Fruit fly (Drosophila melanogaster) whole organism, wandering third instar larva: ENCODE data around the gene CG2258.

Experiments
- Abd-B ChIP-seq: fragments of >200 bp; optimal IDR thresholded peaks from 2 replicates; lab custom pipeline; 2017; ENCODE audit warnings: missing biosample characterization, missing genetic modification characterization
- CG32264 ChIP-seq: fragments of 200-800 bp; sonication (Bioruptor generic); optimal IDR thresholded peaks from 2 replicates; lab custom pipeline; 2016; ENCODE audit warnings: missing biosample characterization, missing genetic modification characterization
- CG9705 ChIP-seq: fragments of 200-800 bp; sonication (Bioruptor generic); optimal IDR thresholded peaks from 2 replicates; lab custom pipeline; 2018; ENCODE audit warnings: missing biosample characterization, mild to moderate bottlenecking, missing genetic modification characterization
- CrebA ChIP-seq: fragments of 200-800 bp; sonication (Bioruptor generic); optimal IDR thresholded peaks from 2 replicates; lab custom pipeline; 2016; ENCODE audit warnings: missing biosample characterization, mild to moderate bottlenecking, missing genetic modification characterization, borderline replicate concordance
- Dfd ChIP-seq: fragments of >200 bp; optimal IDR thresholded peaks from 2 replicates; lab custom pipeline; 2017; ENCODE audit warnings: missing biosample characterization, missing genetic modification characterization
- Dif ChIP-seq: fragments of 200-275, 200-300 bp; sonication (Bioruptor generic); optimal IDR thresholded peaks from 2 replicates; lab custom pipeline; 2018; ENCODE audit warnings: missing biosample characterization, missing genetic modification characterization; ENCODE audit not compliant: partially characterized antibody
- GATAd ChIP-seq: sonication (Bioruptor generic); optimal IDR thresholded peaks from 2 replicates; lab custom pipeline; 2016; ENCODE audit warnings: missing biosample characterization, missing genetic modification characterization
- HLH106 ChIP-seq: fragments of 200-800 bp; optimal IDR thresholded peaks from 3 replicates; lab custom pipeline; 2019; ENCODE audit warnings: missing biosample characterization, mild to moderate bottlenecking, missing genetic modification characterization, moderate library complexity
- Hnf4 ChIP-seq: fragments of 200-800 bp; sonication (Bioruptor generic); optimal IDR thresholded peaks from 2 replicates; lab custom pipeline; 2016; ENCODE audit warnings: missing biosample characterization, mild to moderate bottlenecking, missing genetic modification characterization
- Hr78 ChIP-seq: fragments of >200 bp; optimal IDR thresholded peaks from 2 replicates; lab custom pipeline; 2017; ENCODE audit warnings: missing biosample characterization, missing genetic modification characterization
- Hr83 ChIP-seq: fragments of 200-300 bp; sonication (Bioruptor generic); optimal IDR thresholded peaks from 2 replicates; lab custom pipeline; 2016; ENCODE audit warnings: missing biosample characterization, mild to moderate bottlenecking, missing genetic modification characterization, moderate library complexity; ENCODE audit not compliant: poor library complexity, severe bottlenecking
- Jra ChIP-seq: sonication (Bioruptor generic); optimal IDR thresholded peaks from 2 replicates; lab custom pipeline; 2016; ENCODE audit warnings: missing biosample characterization, missing genetic modification characterization
- Mio ChIP-seq: sonication (Bioruptor generic); optimal IDR thresholded peaks from 2 replicates; lab custom pipeline; 2016; ENCODE audit warnings: missing biosample characterization, missing genetic modification characterization
- Myc ChIP-seq: fragments of >200 bp; optimal IDR thresholded peaks from 2 replicates; lab custom pipeline; 2017
- N ChIP-seq: fragments of >200 bp; optimal IDR thresholded peaks from 2 replicates; lab custom pipeline; 2018; ENCODE audit warnings: missing biosample characterization, missing external identifiers, missing genetic modification characterization
- OdsH ChIP-seq: fragments of 200-800 bp; sonication (Bioruptor generic); optimal IDR thresholded peaks from 2 replicates; lab custom pipeline; 2016; ENCODE audit warnings: missing biosample characterization, mild to moderate bottlenecking, missing genetic modification characterization
- Rel ChIP-seq, 2 experiments: fragments of 200-800 bp; sonication (Bioruptor generic) in 1 of 2; optimal IDR thresholded peaks; 2 replicates in 1 of 2; 3 replicates in 1 of 2; lab custom pipeline; 2016 to 2019; ENCODE audit warnings: mild to moderate bottlenecking in 2 of 2, missing biosample characterization in 2 of 2, missing genetic modification characterization in 2 of 2, moderate library complexity in 1 of 2
- Sp1 ChIP-seq: fragments of 200-800 bp; sonication (Bioruptor generic); optimal IDR thresholded peaks from 3 replicates; lab custom pipeline; 2019; ENCODE audit warnings: missing biosample characterization, mild to moderate bottlenecking, missing genetic modification characterization, moderate library complexity
- Vsx2 ChIP-seq: fragments of 200-300, 225-300 bp; sonication (Bioruptor generic); optimal IDR thresholded peaks from 2 replicates; lab custom pipeline; 2018; ENCODE audit warnings: missing biosample characterization, missing genetic modification characterization; ENCODE audit not compliant: partially characterized antibody
- br ChIP-seq: fragments of 200-800 bp; sonication (Bioruptor generic); optimal IDR thresholded peaks from 2 replicates; lab custom pipeline; 2016; ENCODE audit warnings: missing biosample characterization, missing genetic modification characterization
- brk ChIP-seq: fragments of 200-800 bp; sonication (Bioruptor generic); optimal IDR thresholded peaks from 2 replicates; lab custom pipeline; 2016; ENCODE audit warnings: missing biosample characterization, mild to moderate bottlenecking, missing genetic modification characterization
- dl ChIP-seq, 2 experiments: fragments of 175-275, 200-275 bp in 1 of 2; fragments of 200-275 bp in 1 of 2; sonication (Bioruptor generic); optimal IDR thresholded peaks; lab custom pipeline; 2018; ENCODE audit warnings: mild to moderate bottlenecking in 2 of 2, missing biosample characterization in 2 of 2, missing genetic modification characterization in 2 of 2, moderate library complexity in 2 of 2; ENCODE audit not compliant: partially characterized antibody in 2 of 2, insufficient read depth in 1 of 2
- dmrt93B ChIP-seq: fragments of 200-800 bp; sonication (Bioruptor generic); optimal IDR thresholded peaks from 2 replicates; lab custom pipeline; 2018; ENCODE audit warnings: missing biosample characterization, mild to moderate bottlenecking, missing genetic modification characterization
- dsf ChIP-seq: sonication (Bioruptor generic); optimal IDR thresholded peaks from 2 replicates; lab custom pipeline; 2016; ENCODE audit warnings: missing biosample characterization, missing genetic modification characterization, borderline replicate concordance
- ey ChIP-seq: fragments of 200-800 bp; sonication (Bioruptor generic); optimal IDR thresholded peaks from 2 replicates; lab custom pipeline; 2016; ENCODE audit warnings: missing biosample characterization, missing genetic modification characterization
- foxo ChIP-seq, 2 experiments: fragments of 200-800 bp; sonication (Bioruptor generic); optimal IDR thresholded peaks; 2 replicates in 1 of 2; 3 replicates in 1 of 2; lab custom pipeline; 2016 to 2017; ENCODE audit warnings: missing biosample characterization in 2 of 2, missing genetic modification characterization in 2 of 2
- fru ChIP-seq: fragments of 200-800 bp; sonication (Bioruptor generic); optimal IDR thresholded peaks from 3 replicates; lab custom pipeline; 2016; ENCODE audit warnings: missing biosample characterization, mild to moderate bottlenecking, missing genetic modification characterization
- h ChIP-seq: fragments of 200-800 bp; sonication (Bioruptor generic); optimal IDR thresholded peaks from 3 replicates; lab custom pipeline; 2016; ENCODE audit warnings: missing biosample characterization, mild to moderate bottlenecking, missing genetic modification characterization
- jim ChIP-seq: fragments of 175-275, 200-325 bp; sonication (Bioruptor generic); optimal IDR thresholded peaks from 2 replicates; lab custom pipeline; 2016; ENCODE audit warnings: missing biosample characterization, mild to moderate bottlenecking, missing genetic modification characterization
- lola ChIP-seq: fragments of >200 bp; optimal IDR thresholded peaks from 2 replicates; lab custom pipeline; 2017; ENCODE audit warnings: missing biosample characterization, missing genetic modification characterization
- pan ChIP-seq: fragments of >200 bp; optimal IDR thresholded peaks from 2 replicates; lab custom pipeline; 2017
- psq ChIP-seq: fragments of 200-800 bp; sonication (Bioruptor generic); optimal IDR thresholded peaks from 3 replicates; lab custom pipeline; 2017; ENCODE audit warnings: missing biosample characterization, mild to moderate bottlenecking, missing genetic modification characterization, moderate library complexity
- rgr ChIP-seq: fragments of 200-800 bp; sonication (Bioruptor generic); optimal IDR thresholded peaks from 3 replicates; lab custom pipeline; 2016; ENCODE audit warnings: missing biosample characterization, mild to moderate bottlenecking, missing genetic modification characterization
- sage ChIP-seq: fragments of 200-800 bp; sonication (Bioruptor generic); optimal IDR thresholded peaks from 2 replicates; lab custom pipeline; 2016; ENCODE audit warnings: missing biosample characterization, mild to moderate bottlenecking, missing genetic modification characterization
- sv ChIP-seq: fragments of 200-800 bp; sonication (Bioruptor generic); optimal IDR thresholded peaks from 3 replicates; lab custom pipeline; 2016; ENCODE audit warnings: missing biosample characterization, missing genetic modification characterization
- tai ChIP-seq: sonication (Bioruptor generic); optimal IDR thresholded peaks from 2 replicates; lab custom pipeline; 2016; ENCODE audit warnings: missing biosample characterization, missing genetic modification characterization
- usp ChIP-seq: fragments of >200 bp; optimal IDR thresholded peaks from 2 replicates; lab custom pipeline; 2017; ENCODE audit warnings: missing biosample characterization, missing genetic modification characterization
- woc ChIP-seq: sonication (Bioruptor generic); optimal IDR thresholded peaks from 2 replicates; lab custom pipeline; 2016; ENCODE audit warnings: missing biosample characterization, mild to moderate bottlenecking, missing genetic modification characterization

CG2258 gene

dm6 chrX:8062180-8062480 is 39.8 kb downstream of the CG2258 start:
- TF ChIP-seq foxo (GFP tag; optimal IDR thresholded peaks at IDR 0.05; lab: Kevin White, UChicago): peak in 1 of 2 experiments; percentile 8
- no peak for TF ChIP-seq GATAd

dm6 chrX:8061392-8062179 is 40.3 kb downstream of the CG2258 start, which contains the start of gene mys:
mys (plus strand) TSS chrX:8061645.
- TF ChIP-seq Rel (GFP tag; optimal IDR thresholded peaks at IDR 0.05; lab: Kevin White, UChicago): no peak
- peak; percentile 70 for TF ChIP-seq Rel (tag; optimal IDR thresholded peaks at IDR 0.05; lab: Kevin White, UChicago)
- TF ChIP-seq fru (GFP tag; lab: Kevin White, UChicago): peak; percentile 55
- TF ChIP-seq Myc (lab: Kevin White, UChicago): peak; percentile 11
- no peak for TF ChIP-seq CrebA (GFP tag; lab: Kevin White, UChicago)
- peak; percentile 4 for TF ChIP-seq Dif (GFP tag; lab: Kevin White, UChicago)
- peak; percentile 90 for TF ChIP-seq Hr83 (GFP tag; lab: Kevin White, UChicago)
- peak; percentile 67 for TF ChIP-seq rgr (GFP tag; lab: Kevin White, UChicago)
- peak; percentile 91 for TF ChIP-seq tai (GFP tag; lab: Kevin White, UChicago)
- TF ChIP-seq h: peak; percentile 39
- TF ChIP-seq Jra (GFP tag; lab: Kevin White, UChicago): peak; percentile 66
- no peak for TF ChIP-seq woc
- peak; percentile 18 for TF ChIP-seq dsf
- peak; percentile 38 for TF ChIP-seq brk (GFP tag; lab: Kevin White, UChicago)
- TF ChIP-seq lola (GFP tag; lab: Kevin White, UChicago): no peak
- TF ChIP-seq dmrt93B (GFP tag; lab: Kevin White, UChicago): peak; percentile 34
- peak; percentile 39 for TF ChIP-seq CG9705 (GFP tag; lab: Kevin White, UChicago)
- no peak for TF ChIP-seq CG32264 (GFP tag; lab: Kevin White, UChicago)
- peak; percentile 50 for TF ChIP-seq Sp1 (GFP tag; lab: Kevin White, UChicago)
- peak; percentile 16 for TF ChIP-seq sv (GFP tag; lab: Kevin White, UChicago)
- peak; percentile 60 for TF ChIP-seq br (GFP tag; lab: Kevin White, UChicago)
- TF ChIP-seq ey (GFP tag; lab: Kevin White, UChicago): no peak
- no peak for TF ChIP-seq usp
- TF ChIP-seq foxo (GFP tag; optimal IDR thresholded peaks at IDR 0.05; lab: Kevin White, UChicago): peak in 1 of 2 experiments; percentile 67
- TF ChIP-seq Mio: no peak
- TF ChIP-seq HLH106 (tag; lab: Kevin White, UChicago): peak; percentile 26
- TF ChIP-seq Hnf4 (GFP tag; lab: Kevin White, UChicago): peak; percentile 85
- TF ChIP-seq Abd-B (GFP tag; lab: Kevin White, UChicago): no peak
- no peak for TF ChIP-seq sage
- no peak for TF ChIP-seq dl (GFP tag; optimal IDR thresholded peaks at IDR 0.05; lab: Kevin White, UChicago; ENCODE audit: insufficient read depth in 1 of 2, partially characterized antibody in 2 of 2)
- TF ChIP-seq Vsx2 (GFP tag; lab: Kevin White, UChicago): no peak

dm6 chrX:8060921-8061270 is 41.0 kb downstream of the CG2258 start:
- no peak for TF ChIP-seq GATAd
- TF ChIP-seq OdsH (GFP tag; lab: Kevin White, UChicago): no peak
- no peak for TF ChIP-seq CG9705 (GFP tag; lab: Kevin White, UChicago)
- TF ChIP-seq h: peak; percentile 91
- no peak for TF ChIP-seq dmrt93B (GFP tag; lab: Kevin White, UChicago)
- TF ChIP-seq dsf: no peak
- no peak for TF ChIP-seq jim
- peak; percentile 91 to 92 for TF ChIP-seq dl (GFP tag; optimal IDR thresholded peaks at IDR 0.05; lab: Kevin White, UChicago; ENCODE audit: insufficient read depth in 1 of 2, partially characterized antibody in 2 of 2)
- TF ChIP-seq sage: peak; percentile 23
- TF ChIP-seq HLH106 (tag; lab: Kevin White, UChicago): no peak
- no peak for TF ChIP-seq ey (GFP tag; lab: Kevin White, UChicago)
- peak; percentile 65 for TF ChIP-seq Hr78 (GFP tag; lab: Kevin White, UChicago)
- TF ChIP-seq pan (lab: Kevin White, UChicago): no peak
- TF ChIP-seq br (GFP tag; lab: Kevin White, UChicago): no peak
- TF ChIP-seq tai (GFP tag; lab: Kevin White, UChicago): no peak
- TF ChIP-seq Jra (GFP tag; lab: Kevin White, UChicago): no peak
- TF ChIP-seq rgr (GFP tag; lab: Kevin White, UChicago): no peak
- no peak for TF ChIP-seq Myc (lab: Kevin White, UChicago)
- TF ChIP-seq Rel (GFP tag; optimal IDR thresholded peaks at IDR 0.05; lab: Kevin White, UChicago): no peak
- no peak for TF ChIP-seq Rel (tag; optimal IDR thresholded peaks at IDR 0.05; lab: Kevin White, UChicago)
- no peak for TF ChIP-seq woc
- no peak for TF ChIP-seq usp
- TF ChIP-seq Sp1 (GFP tag; lab: Kevin White, UChicago): peak; percentile 34
- TF ChIP-seq Mio: no peak
- TF ChIP-seq psq: no peak
- peak; percentile 84 for TF ChIP-seq Vsx2 (GFP tag; lab: Kevin White, UChicago)
- TF ChIP-seq fru (GFP tag; lab: Kevin White, UChicago): peak; percentile 33
- no peak for TF ChIP-seq lola (GFP tag; lab: Kevin White, UChicago)
- TF ChIP-seq sv (GFP tag; lab: Kevin White, UChicago): no peak
- no peak for TF ChIP-seq CG32264 (GFP tag; lab: Kevin White, UChicago)
- TF ChIP-seq Hr83 (GFP tag; lab: Kevin White, UChicago): peak; percentile 29
- peak; percentile 50 for TF ChIP-seq CrebA (GFP tag; lab: Kevin White, UChicago)
- no peak for TF ChIP-seq foxo (GFP tag; optimal IDR thresholded peaks at IDR 0.05; lab: Kevin White, UChicago)
- peak; percentile 99 for TF ChIP-seq N
- TF ChIP-seq brk (GFP tag; lab: Kevin White, UChicago): no peak
- TF ChIP-seq Abd-B (GFP tag; lab: Kevin White, UChicago): peak; percentile 50
- no peak for TF ChIP-seq Hnf4 (GFP tag; lab: Kevin White, UChicago)
- TF ChIP-seq Dif (GFP tag; lab: Kevin White, UChicago): peak; percentile 93
- no peak for TF ChIP-seq Dfd (GFP tag; lab: Kevin White, UChicago)
